Fruit fly (Drosophila melanogaster) whole organism, embryonic: ENCODE results near the gene CG7333.
A peak's percentile ranks its signal among the peaks of the same experiment; 100 is the strongest.

ENCODE experiments used
- Atf3 ChIP-seq: fragments of 200-800 bp; sonication (Bioruptor generic); optimal IDR thresholded peaks from 3 replicates; lab custom pipeline; 2016; ENCODE audit warnings: missing biosample characterization, missing genetic modification characterization
- Bgb ChIP-seq: fragments of 200-800 bp; sonication (Bioruptor generic); IDR thresholded peaks from 2 replicates; pipeline ENCODE4 v1.3.6; 2022; ENCODE audit warnings: missing biosample characterization, missing genetic modification characterization; ENCODE audit not compliant: partially characterized antibody
- BtbVII ChIP-seq: fragments of 200-800 bp; sonication (Bioruptor generic); optimal IDR thresholded peaks from 3 replicates; lab custom pipeline; 2017; ENCODE audit warnings: missing biosample characterization, mild to moderate bottlenecking, missing genetic modification characterization
- CG10209 ChIP-seq: fragments of 200-800 bp; sonication (Bioruptor generic); optimal IDR thresholded peaks from 3 replicates; lab custom pipeline; 2017; ENCODE audit warnings: missing biosample characterization, mild to moderate bottlenecking, missing genetic modification characterization, missing genetic modification reagents
- CG11560 ChIP-seq: fragments of 200-800 bp; sonication (Bioruptor generic); IDR thresholded peaks from 3 replicates; pipeline ENCODE4 v1.3.6; 2022; ENCODE audit warnings: missing biosample characterization, missing genetic modification characterization
- CG14441 ChIP-seq: fragments of 200-800 bp; sonication (Bioruptor generic); IDR thresholded peaks from 2 replicates; pipeline ENCODE4 v1.3.6; 2022; ENCODE audit warnings: missing biosample characterization, missing genetic modification characterization
- CG14667 ChIP-seq: fragments of 200-800 bp; sonication (Bioruptor generic); IDR thresholded peaks from 2 replicates; pipeline ENCODE4 v1.3.6; 2022; ENCODE audit warnings: missing biosample characterization, missing genetic modification characterization
- CG15011 ChIP-seq: fragments of 200-800 bp; sonication (Bioruptor generic); optimal IDR thresholded peaks from 3 replicates; lab custom pipeline; 2018; ENCODE audit warnings: missing biosample characterization, mild to moderate bottlenecking, missing genetic modification characterization
- CG15514 ChIP-seq: fragments of 200-800 bp; sonication (Bioruptor generic); optimal IDR thresholded peaks from 3 replicates; lab custom pipeline; 2017; ENCODE audit warnings: missing biosample characterization, missing genetic modification characterization, mild to moderate bottlenecking, moderate library complexity, missing genetic modification reagents
- CG17385 ChIP-seq: fragments of 200-800 bp; sonication (Bioruptor generic); optimal IDR thresholded peaks from 3 replicates; lab custom pipeline; 2018; ENCODE audit warnings: missing biosample characterization, mild to moderate bottlenecking, missing genetic modification characterization
- CG17802 ChIP-seq: fragments of 200-800 bp; sonication (Bioruptor generic); optimal IDR thresholded peaks from 2 replicates; lab custom pipeline; 2018; ENCODE audit warnings: missing biosample characterization, mild to moderate bottlenecking, missing genetic modification characterization, moderate library complexity
- CG17912 ChIP-seq: fragments of 200-800 bp; sonication (Bioruptor generic); optimal IDR thresholded peaks from 2 replicates; lab custom pipeline; 2018; ENCODE audit warnings: missing biosample characterization, mild to moderate bottlenecking, missing genetic modification characterization
- CG2116 ChIP-seq: fragments of 200-800 bp; sonication (Bioruptor generic); optimal IDR thresholded peaks from 3 replicates; lab custom pipeline; 2018; ENCODE audit warnings: missing biosample characterization, mild to moderate bottlenecking, missing genetic modification characterization
- CG2120 ChIP-seq: fragments of 200-800 bp; sonication (Bioruptor generic); optimal IDR thresholded peaks from 3 replicates; lab custom pipeline; 2016; ENCODE audit warnings: missing biosample characterization, missing genetic modification characterization
- CG3407 ChIP-seq: fragments of 200-800 bp; sonication (Bioruptor generic); optimal IDR thresholded peaks from 2 replicates; lab custom pipeline; 2018; ENCODE audit warnings: missing biosample characterization, mild to moderate bottlenecking, missing genetic modification characterization
- CG4424 ChIP-seq: fragments of 200-800 bp; sonication (Bioruptor generic); optimal IDR thresholded peaks from 3 replicates; lab custom pipeline; 2016; ENCODE audit warnings: missing biosample characterization, missing genetic modification characterization
- CG6683 ChIP-seq: fragments of 200-800 bp; sonication (Bioruptor generic); optimal IDR thresholded peaks from 2 replicates; lab custom pipeline; 2017; ENCODE audit warnings: missing biosample characterization, mild to moderate bottlenecking, missing genetic modification characterization, missing genetic modification reagents
- CG7556 ChIP-seq: fragments of 200-800 bp; sonication (Bioruptor generic); optimal IDR thresholded peaks from 2 replicates; lab custom pipeline; 2017; ENCODE audit warnings: missing biosample characterization, mild to moderate bottlenecking, missing genetic modification characterization
- CG8359 ChIP-seq: fragments of 200-800 bp; sonication (Bioruptor generic); optimal IDR thresholded peaks from 2 replicates; lab custom pipeline; 2017; ENCODE audit warnings: missing biosample characterization, mild to moderate bottlenecking, missing genetic modification characterization, borderline replicate concordance
- D19A ChIP-seq: fragments of 200-800 bp; optimal IDR thresholded peaks from 3 replicates; lab custom pipeline; 2019; ENCODE audit warnings: missing biosample characterization, mild to moderate bottlenecking, missing genetic modification characterization, moderate library complexity
- Dbx ChIP-seq: fragments of 200-800 bp; sonication (Bioruptor generic); IDR thresholded peaks from 3 replicates; pipeline ENCODE4 v1.3.6; 2022; ENCODE audit warnings: missing biosample characterization, missing genetic modification characterization
- Deaf1 ChIP-seq: fragments of 200-800 bp; optimal IDR thresholded peaks from 3 replicates; lab custom pipeline; 2019; ENCODE audit warnings: missing biosample characterization, mild to moderate bottlenecking, missing genetic modification characterization, moderate library complexity
- Doc3 ChIP-seq: fragments of 200-800 bp; sonication (Bioruptor generic); IDR thresholded peaks from 3 replicates; pipeline ENCODE4 v1.3.6; 2022; ENCODE audit warnings: missing biosample characterization, missing genetic modification characterization; ENCODE audit not compliant: partially characterized antibody
- Dref ChIP-seq: fragments of 200-800 bp; sonication (Bioruptor generic); IDR thresholded peaks from 2 replicates; pipeline ENCODE4 v1.3.6; 2022; ENCODE audit warnings: missing biosample characterization, missing genetic modification characterization
- E2f2 ChIP-seq: fragments of 200-800 bp; sonication (Bioruptor generic); IDR thresholded peaks from 2 replicates; pipeline ENCODE4 v1.3.6; 2022; ENCODE audit warnings: missing biosample characterization, missing genetic modification characterization
- Fer1 ChIP-seq: fragments of 200-800 bp; sonication (Bioruptor generic); optimal IDR thresholded peaks from 2 replicates; lab custom pipeline; 2017; ENCODE audit warnings: missing biosample characterization, mild to moderate bottlenecking, missing genetic modification characterization
- HLHmδ ChIP-seq: fragments of 200-800 bp; sonication (Bioruptor generic); optimal IDR thresholded peaks from 2 replicates; lab custom pipeline; 2018; ENCODE audit warnings: missing biosample characterization, mild to moderate bottlenecking, missing genetic modification characterization, moderate library complexity
- Lpt ChIP-seq: fragments of >200 bp; optimal IDR thresholded peaks from 2 replicates; lab custom pipeline; 2018; ENCODE audit warnings: missing biosample characterization, missing genetic modification characterization
- MESR4 ChIP-seq: fragments of 200-800 bp; sonication (Bioruptor generic); optimal IDR thresholded peaks from 2 replicates; lab custom pipeline; 2018; ENCODE audit warnings: missing biosample characterization, mild to moderate bottlenecking, missing genetic modification characterization, moderate library complexity
- Oli ChIP-seq: fragments of 200-800 bp; sonication (Bioruptor generic); optimal IDR thresholded peaks from 2 replicates; lab custom pipeline; 2018; ENCODE audit warnings: missing biosample characterization, mild to moderate bottlenecking, missing genetic modification characterization, moderate library complexity
- Trl ChIP-seq, 3 experiments: fragments of >200 bp in 2 of 3; fragments of 200-800 bp in 1 of 3; sonication (Bioruptor generic) in 1 of 3; optimal IDR thresholded peaks; 2 replicates in 1 of 3; 3 replicates in 2 of 3; lab custom pipeline; 2016 to 2017; ENCODE audit warnings: missing biosample characterization in 1 of 3, missing genetic modification characterization in 1 of 3
- ac ChIP-seq: fragments of 200-800 bp; sonication (Bioruptor generic); optimal IDR thresholded peaks from 3 replicates; lab custom pipeline; 2017; ENCODE audit warnings: missing biosample characterization, mild to moderate bottlenecking, missing genetic modification characterization
- ase ChIP-seq: fragments of 200-800 bp; sonication (Bioruptor generic); IDR thresholded peaks from 3 replicates; pipeline ENCODE4 v1.3.6; 2022; ENCODE audit warnings: missing biosample characterization, missing genetic modification characterization
- bbx ChIP-seq: fragments of 200-800 bp; sonication (Bioruptor generic); IDR thresholded peaks from 2 replicates; pipeline ENCODE4 v1.3.6; 2022; ENCODE audit warnings: missing biosample characterization, missing genetic modification characterization; ENCODE audit not compliant: partially characterized antibody
- cg ChIP-seq: fragments of 200-800 bp; sonication (Bioruptor generic); optimal IDR thresholded peaks from 3 replicates; lab custom pipeline; 2019; ENCODE audit warnings: missing biosample characterization, mild to moderate bottlenecking, missing genetic modification characterization, moderate library complexity
- ci ChIP-seq: fragments of 200-800 bp; sonication (Bioruptor generic); IDR thresholded peaks from 3 replicates; pipeline ENCODE4 v1.3.6; 2022; ENCODE audit warnings: missing biosample characterization, missing genetic modification characterization
- dysf ChIP-seq: fragments of 200-800 bp; sonication (Bioruptor generic); IDR thresholded peaks from 3 replicates; pipeline ENCODE4 v1.3.6; 2022; ENCODE audit warnings: missing biosample characterization, missing genetic modification characterization
- gcm2 ChIP-seq: fragments of 200-800 bp; sonication (Bioruptor generic); optimal IDR thresholded peaks from 2 replicates; lab custom pipeline; 2016; ENCODE audit warnings: missing biosample characterization, missing genetic modification characterization
- gro ChIP-seq: fragments of 200-800 bp; sonication (Bioruptor generic); optimal IDR thresholded peaks from 2 replicates; lab custom pipeline; 2016; ENCODE audit warnings: missing biosample characterization, missing genetic modification characterization
- ham ChIP-seq: fragments of 200-800 bp; sonication (Bioruptor generic); IDR thresholded peaks from 2 replicates; pipeline ENCODE4 v1.3.6; 2022; ENCODE audit warnings: missing biosample characterization, missing genetic modification characterization
- ind ChIP-seq: fragments of 200-800 bp; sonication (Bioruptor generic); optimal IDR thresholded peaks from 3 replicates; lab custom pipeline; 2016; ENCODE audit warnings: missing biosample characterization, missing genetic modification characterization
- inv ChIP-seq: fragments of 200-800 bp; sonication (Bioruptor generic); IDR thresholded peaks from 2 replicates; pipeline ENCODE4 v1.3.6; 2022; ENCODE audit warnings: missing biosample characterization, missing genetic modification characterization; ENCODE audit not compliant: partially characterized antibody
- jing ChIP-seq: fragments of 200-800 bp; sonication (Bioruptor generic); optimal IDR thresholded peaks from 2 replicates; lab custom pipeline; 2018; ENCODE audit warnings: missing biosample characterization, mild to moderate bottlenecking, missing genetic modification characterization
- nom ChIP-seq: fragments of 200-800 bp; sonication (Bioruptor generic); optimal IDR thresholded peaks from 2 replicates; lab custom pipeline; 2017; ENCODE audit warnings: missing biosample characterization, missing genetic modification characterization, mild to moderate bottlenecking, moderate library complexity, missing genetic modification reagents
- pb ChIP-seq: fragments of 200-800 bp; sonication (Bioruptor generic); optimal IDR thresholded peaks from 3 replicates; lab custom pipeline; 2016; ENCODE audit warnings: missing biosample characterization, missing genetic modification characterization
- pzg ChIP-seq: fragments of 200-800 bp; sonication (Bioruptor generic); optimal IDR thresholded peaks from 3 replicates; lab custom pipeline; 2018; ENCODE audit warnings: missing biosample characterization, mild to moderate bottlenecking, missing genetic modification characterization, moderate library complexity
- sug ChIP-seq: fragments of 200-800 bp; optimal IDR thresholded peaks from 2 replicates; lab custom pipeline; 2019; ENCODE audit warnings: missing biosample characterization, mild to moderate bottlenecking, missing genetic modification characterization, moderate library complexity
- vfl ChIP-seq: fragments of 200-800 bp; sonication (Bioruptor generic); optimal IDR thresholded peaks from 2 replicates; lab custom pipeline; 2016; ENCODE audit warnings: missing biosample characterization, missing genetic modification characterization
- vvl ChIP-seq: fragments of 200-800 bp; sonication (Bioruptor generic); IDR thresholded peaks from 2 replicates; pipeline ENCODE4 v1.3.6; 2022; ENCODE audit warnings: missing biosample characterization, missing genetic modification characterization

The CG7333 gene

DNA sequence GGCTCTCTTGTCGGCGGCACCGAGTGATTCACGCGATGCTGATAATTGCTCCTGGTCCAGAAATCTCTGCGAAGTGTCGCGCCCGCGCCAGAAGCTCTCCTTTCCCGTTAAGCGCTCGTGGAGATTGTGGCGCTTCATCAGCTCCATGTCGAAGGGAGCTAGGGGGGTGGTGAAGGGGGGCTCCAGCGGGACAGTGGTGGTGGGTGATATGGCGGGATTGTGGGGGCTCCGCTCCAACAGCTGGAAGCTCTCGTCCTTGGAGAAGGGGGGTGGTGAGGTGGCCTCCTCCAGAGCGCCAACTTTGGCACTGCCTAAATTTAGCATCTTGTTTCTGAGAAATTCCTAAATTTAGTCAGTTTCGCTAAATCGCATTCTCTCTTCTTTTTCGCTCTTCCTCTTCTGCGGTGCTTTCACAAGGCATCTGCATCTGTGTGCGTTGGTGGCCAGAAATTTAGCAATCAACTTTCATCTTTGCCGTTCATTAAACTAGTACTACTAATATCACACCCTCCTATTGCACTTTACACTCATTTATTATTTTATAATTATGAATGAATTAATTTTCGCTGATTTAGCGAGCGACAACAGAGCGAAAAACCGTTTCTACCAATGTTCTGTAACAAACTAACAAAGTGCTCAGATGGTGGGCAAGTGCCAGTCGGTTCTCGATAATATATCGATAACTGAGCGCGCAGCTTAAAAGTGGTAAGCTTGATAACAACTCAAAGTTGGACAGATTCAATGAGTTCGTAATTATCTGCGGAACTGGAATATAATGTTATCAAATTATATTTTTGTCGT lies 41.9 kb downstream of the CG7333 start, which contains the start of gene subdued (continued):
- TF ChIP-seq CG14441 (GFP tag; lab: Robert Waterston, UW) (no peak), bbx (GFP tag; lab: Robert Waterston, UW) (peak; percentile 38), sug (tag; lab: Kevin White, UChicago) (peak; percentile 32), CG2120 (GFP tag; lab: Kevin White, UChicago) (no peak), MESR4 (GFP tag; lab: Kevin White, UChicago) (no peak), vvl (no peak), Oli (tag; lab: Kevin White, UChicago) (no peak), gro (GFP tag; lab: Kevin White, UChicago) (no peak), pb (no peak), Dbx (GFP tag; lab: Robert Waterston, UW) (no peak), CG6683 (GFP tag; lab: Kevin White, UChicago) (no peak), ac (GFP tag; lab: Kevin White, UChicago) (no peak), inv (peak; percentile 30; the same call in 1 of the 2 replicates), Trl (optimal IDR thresholded peaks at IDR 0.05; lab: Kevin White, UChicago) (peak in 1 of 2 experiments; percentile 20), Trl (GFP tag; optimal IDR thresholded peaks at IDR 0.05; lab: Kevin White, UChicago) (no peak), E2f2 (GFP tag; lab: Robert Waterston, UW) (peak; percentile 90), CG4424 (GFP tag; lab: Kevin White, UChicago) (no peak), D19A (tag; lab: Kevin White, UChicago) (no peak), pzg (peak; percentile 11), Doc3 (no peak), CG17912 (GFP tag; lab: Kevin White, UChicago) (no peak), HLHmδ (GFP tag; lab: Kevin White, UChicago) (no peak), CG8359 (GFP tag; lab: Kevin White, UChicago) (no peak), CG14667 (GFP tag; lab: Robert Waterston, UW) (no peak), CG7556 (GFP tag; lab: Kevin White, UChicago) (no peak), CG17802 (tag; lab: Kevin White, UChicago) (no peak), Bgb (no peak), dysf (no peak), CG15514 (GFP tag; lab: Kevin White, UChicago) (no peak), ind (GFP tag; lab: Kevin White, UChicago) (no peak), vfl (GFP tag; lab: Kevin White, UChicago) (no peak), Lpt (no peak), CG10209 (GFP tag; lab: Kevin White, UChicago) (no peak), ase (no peak), ham (no peak), Deaf1 (tag; lab: Kevin White, UChicago) (no peak), BtbVII (GFP tag; lab: Kevin White, UChicago) (no peak), CG3407 (no peak), CG2116 (peak; percentile 71), cg (GFP tag; lab: Kevin White, UChicago) (peak; percentile 55), CG15011 (GFP tag; lab: Kevin White, UChicago) (no peak), nom (GFP tag; lab: Kevin White, UChicago) (no peak), Fer1 (GFP tag; lab: Kevin White, UChicago) (no peak), Atf3 (GFP tag; lab: Kevin White, UChicago) (no peak), Dref (GFP tag; lab: Robert Waterston, UW) (peak; percentile 75), ci (GFP tag; lab: Robert Waterston, UW) (peak; percentile 57; the same call in 1 of the 3 replicates), CG17385 (GFP tag; lab: Kevin White, UChicago) (peak; percentile 83), CG11560 (tag; lab: Robert Waterston, UW) (no peak), jing (GFP tag; lab: Kevin White, UChicago) (no peak), gcm2 (no peak)
